Fruit fly (Drosophila melanogaster): ENCODE data around the gene CG14711.

Gene CG14711

dm6 chr3R:11655873-11656374 is 32.8 kb downstream of the CG14711 start, which contains the start of gene CG42327 (continued):
- TF ChIP-seq CG17328 (GFP tag; IDR thresholded peaks at IDR 0.05): peak; percentile 98
- peak; percentile 4 for TF ChIP-seq Kr (GFP tag; optimal IDR thresholded peaks at IDR 0.05)
- peak; percentile 94 for TF ChIP-seq CG14050 (GFP tag; IDR thresholded peaks at IDR 0.05)
- peak; percentile 68 for TF ChIP-seq Adf1 (GFP tag; IDR thresholded peaks at IDR 0.05)
- peak; percentile 94 for TF ChIP-seq sisA (GFP tag; IDR thresholded peaks at IDR 0.05)
- peak; percentile 73 to 94 for TF ChIP-seq dpn (GFP tag; optimal IDR thresholded peaks at IDR 0.05)
- peak; percentile 65 for TF ChIP-seq CG13894 (tag; optimal IDR thresholded peaks at IDR 0.05)
- peak; percentile 89 for TF ChIP-seq CG12769 (tag; optimal IDR thresholded peaks at IDR 0.05)
- peak; percentile 64 for TF ChIP-seq CG1647 (GFP tag; optimal IDR thresholded peaks at IDR 0.05)
- peak; percentile 51 for TF ChIP-seq CG7928 (GFP tag; optimal IDR thresholded peaks at IDR 0.05)
- TF ChIP-seq Hey (tag; optimal IDR thresholded peaks at IDR 0.05): no peak
- TF ChIP-seq sd (tag; optimal IDR thresholded peaks at IDR 0.05): peak; percentile 73
- peak; percentile 89 for TF ChIP-seq Ets65A (GFP tag)
- peak; percentile 89 for TF ChIP-seq CG9437 (GFP tag; optimal IDR thresholded peaks at IDR 0.05)
- TF ChIP-seq pfk (GFP tag; optimal IDR thresholded peaks at IDR 0.05): no peak
- TF ChIP-seq CG33213 (GFP tag; optimal IDR thresholded peaks at IDR 0.05): peak; percentile 53
- peak; percentile 96 for TF ChIP-seq Nf-YA (GFP tag; IDR thresholded peaks at IDR 0.05)
- peak; percentile 85 for TF ChIP-seq Doc2 (GFP tag; IDR thresholded peaks at IDR 0.05)
- peak; percentile 91 for TF ChIP-seq ranshi (GFP tag; IDR thresholded peaks at IDR 0.05)
- TF ChIP-seq onecut (GFP tag; IDR thresholded peaks at IDR 0.05): peak; percentile 87
- TF ChIP-seq CG11560 (tag; IDR thresholded peaks at IDR 0.05): peak; percentile 68
- peak; percentile 97 for TF ChIP-seq CG8388 (GFP tag; optimal IDR thresholded peaks at IDR 0.05)
- peak; percentile 97 for TF ChIP-seq H15 (GFP tag; IDR thresholded peaks at IDR 0.05)
- TF ChIP-seq usp (GFP tag; optimal IDR thresholded peaks at IDR 0.05): no peak
- peak; percentile 86 for TF ChIP-seq scrt (GFP tag; optimal IDR thresholded peaks at IDR 0.05)
- peak; percentile 88 for TF ChIP-seq CG3065 (GFP tag; optimal IDR thresholded peaks at IDR 0.05)
- TF ChIP-seq dati (GFP tag; IDR thresholded peaks at IDR 0.05): peak; percentile 88
- peak; percentile 95 for TF ChIP-seq CG7556 (GFP tag; optimal IDR thresholded peaks at IDR 0.05)
- TF ChIP-seq CrebB (tag; optimal IDR thresholded peaks at IDR 0.05): peak; percentile 84
- peak; percentile 86 for TF ChIP-seq Oaz (GFP tag; IDR thresholded peaks at IDR 0.05)
- peak; percentile 78 for TF ChIP-seq cas (GFP tag; IDR thresholded peaks at IDR 0.05)
- peak; percentile 72 for TF ChIP-seq NC2α (GFP tag; optimal IDR thresholded peaks at IDR 0.05)
- TF ChIP-seq CG17912 (GFP tag; optimal IDR thresholded peaks at IDR 0.05): peak; percentile 53
- TF ChIP-seq Dad (GFP tag; optimal IDR thresholded peaks at IDR 0.05): peak; percentile 79
- peak; percentile 93 for TF ChIP-seq Chrac-16 (GFP tag; optimal IDR thresholded peaks at IDR 0.05)
- peak; percentile 76 for TF ChIP-seq CG18011 (GFP tag; optimal IDR thresholded peaks at IDR 0.05)
- peak; percentile 96 for TF ChIP-seq seq (GFP tag; IDR thresholded peaks at IDR 0.05)
- TF ChIP-seq gsb (GFP tag; IDR thresholded peaks at IDR 0.05): peak; percentile 79
- peak; percentile 82 for TF ChIP-seq CG15696 (tag; optimal IDR thresholded peaks at IDR 0.05)
- peak; percentile 95 for TF ChIP-seq CG12659 (GFP tag; optimal IDR thresholded peaks at IDR 0.05)
- peak; percentile 93 for TF ChIP-seq HHEX (GFP tag; optimal IDR thresholded peaks at IDR 0.05)
- peak; percentile 67 for TF ChIP-seq pb (GFP tag; optimal IDR thresholded peaks at IDR 0.05)
- peak; percentile 51; the same call in 1 of the 2 replicates for TF ChIP-seq CG16779 (GFP tag; IDR thresholded peaks at IDR 0.05)
- TF ChIP-seq Dll (GFP tag; IDR thresholded peaks at IDR 0.05; ENCODE audit: partially characterized antibody): peak; percentile 48; the same call in 1 of the 4 replicates
- peak; percentile 94 for TF ChIP-seq lmd (GFP tag; IDR thresholded peaks at IDR 0.05)
- peak; percentile 86 for TF ChIP-seq CG7372 (GFP tag; IDR thresholded peaks at IDR 0.05)
- peak; percentile 92 for TF ChIP-seq dmrt11E (tag; optimal IDR thresholded peaks at IDR 0.05)
- TF ChIP-seq CG4424 (GFP tag; optimal IDR thresholded peaks at IDR 0.05): peak; percentile 95
- TF ChIP-seq nerfin-1 (tag; optimal IDR thresholded peaks at IDR 0.05): peak; percentile 85
- TF ChIP-seq CG11398 (GFP tag; optimal IDR thresholded peaks at IDR 0.05): peak; percentile 16
- TF ChIP-seq esg (GFP tag; conservative IDR thresholded peaks at IDR 0.05): peak; percentile 94

Data from whole organism, embryonic.